Worm (Caenorhabditis elegans) whole organism, L1 larva: ENCODE measurements around the gene srw-14.
"Not testable (repeated sequence)": the region's sequence is repeated elsewhere in the genome, so short reads cannot be mapped to it uniquely, and the experiment has no call there.

Source experiments
- C34B4.2 ChIP-seq: sonication (generic microtip); optimal IDR thresholded peaks from 2 replicates; lab custom pipeline; 2017; ENCODE audit warnings: mild to moderate bottlenecking, missing genetic modification characterization, missing compliant biosample characterization
- F16B12.6 ChIP-seq: fragments of 150-350 bp; optimal IDR thresholded peaks from 2 replicates; lab custom pipeline; 2014; ENCODE audit warnings: missing biosample characterization, missing genetic modification characterization
- aly-2 ChIP-seq: fragments of 150-350 bp; optimal IDR thresholded peaks from 2 replicates; lab custom pipeline; 2014; ENCODE audit warnings: missing biosample characterization, missing genetic modification characterization
- ama-1 ChIP-seq: fragments of 150-350 bp; optimal IDR thresholded peaks from 2 replicates; lab custom pipeline; 2014
- blmp-1 ChIP-seq: fragments of 150-350 bp; optimal IDR thresholded peaks from 2 replicates; lab custom pipeline; 2014; ENCODE audit warnings: missing biosample characterization, missing genetic modification characterization
- ceh-82 ChIP-seq, 3 experiments: fragments of 150-350 bp in 1 of 3; sonication (generic microtip) in 2 of 3; optimal IDR thresholded peaks; 2 replicates each; lab custom pipeline; 2014 to 2017; ENCODE audit warnings: missing biosample characterization in 3 of 3, missing genetic modification characterization in 3 of 3
- efl-1 ChIP-seq, 4 experiments: fragments of 150-350 bp; optimal IDR thresholded peaks in 3 of 4; peaks in 1 of 4; 1 replicate in 1 of 4; 2 replicates in 3 of 4; lab custom pipeline; 2014; ENCODE audit warnings: missing biosample characterization in 2 of 4, missing genetic modification characterization in 2 of 4, missing genetic modification reagents in 2 of 4
- efl-3 ChIP-seq: fragments of 200-800 bp; sonication (Bioruptor generic); optimal IDR thresholded peaks from 2 replicates; lab custom pipeline; 2018; ENCODE audit warnings: mild to moderate bottlenecking, missing genetic modification characterization, missing compliant biosample characterization
- egl-27 ChIP-seq, 2 experiments: fragments of 150-350 bp in 1 of 2; sonication (generic microtip); optimal IDR thresholded peaks; 3 replicates each; lab custom pipeline; 2017 to 2018; ENCODE audit warnings: missing biosample characterization in 2 of 2, missing genetic modification characterization in 2 of 2, missing genetic modification reagents in 2 of 2
- elt-3 ChIP-seq, 6 experiments: fragments of 150-350 bp in 1 of 6; sonication (generic microtip); optimal IDR thresholded peaks; 2 replicates each; lab custom pipeline; 2017 to 2018; ENCODE audit warnings: missing biosample characterization in 6 of 6, missing genetic modification characterization in 6 of 6, inconsistent platforms in 1 of 6
- ets-5 ChIP-seq: fragments of 200-800 bp; sonication (Bioruptor generic); IDR thresholded peaks from 2 replicates; pipeline ENCODE4 v1.3.6; 2022; ENCODE audit warnings: missing genetic modification characterization, missing compliant biosample characterization
- fkh-10 ChIP-seq: sonication (generic microtip); optimal IDR thresholded peaks from 2 replicates; lab custom pipeline; 2017; ENCODE audit warnings: missing biosample characterization, missing genetic modification reagents, missing genetic modification characterization
- grh-1 ChIP-seq: fragments of 200-800 bp; sonication (Bioruptor generic); IDR thresholded peaks from 2 replicates; pipeline ENCODE4 v1.3.6; 2022; ENCODE audit warnings: missing genetic modification reagents, missing genetic modification characterization, missing compliant biosample characterization
- hpl-2 ChIP-seq: fragments of 150-350 bp; optimal IDR thresholded peaks from 2 replicates; lab custom pipeline; 2014; ENCODE audit warnings: missing biosample characterization, missing genetic modification reagents, missing genetic modification characterization
- irx-1 ChIP-seq: sonication (generic microtip); optimal IDR thresholded peaks from 2 replicates; lab custom pipeline; 2016; ENCODE audit warnings: missing genetic modification characterization, missing compliant biosample characterization
- lin-35 ChIP-seq, 2 experiments: fragments of 150-350 bp; optimal IDR thresholded peaks; 2 replicates each; lab custom pipeline; 2014; ENCODE audit warnings: missing biosample characterization in 2 of 2, missing genetic modification characterization in 2 of 2, missing genetic modification reagents in 2 of 2
- lir-3 ChIP-seq: sonication (generic microtip); optimal IDR thresholded peaks from 2 replicates; lab custom pipeline; 2016; ENCODE audit warnings: mild to moderate bottlenecking, missing genetic modification characterization, moderate library complexity, missing compliant biosample characterization; ENCODE audit not compliant: poor library complexity
- mab-9 ChIP-seq: fragments of 200-800 bp; sonication (Bioruptor generic); IDR thresholded peaks from 2 replicates; pipeline ENCODE4 v1.3.6; 2022; ENCODE audit warnings: missing genetic modification reagents, missing genetic modification characterization, missing compliant biosample characterization
- mdl-1 ChIP-seq, 2 experiments: fragments of 150-350 bp; optimal IDR thresholded peaks; 2 replicates each; lab custom pipeline; 2014 to 2017; ENCODE audit warnings: missing biosample characterization in 2 of 2, missing genetic modification characterization in 2 of 2, inconsistent platforms in 1 of 2
- mep-1 ChIP-seq: fragments of 150-350 bp; optimal IDR thresholded peaks from 2 replicates; lab custom pipeline; 2014; ENCODE audit warnings: missing biosample characterization, missing genetic modification characterization
- nhr-11 ChIP-seq: fragments of 150-350 bp; optimal IDR thresholded peaks from 2 replicates; lab custom pipeline; 2014; ENCODE audit warnings: missing biosample characterization, missing genetic modification characterization
- nhr-237 ChIP-seq: fragments of 150-350 bp; optimal IDR thresholded peaks from 2 replicates; lab custom pipeline; 2014; ENCODE audit warnings: missing biosample characterization, missing genetic modification characterization
- nhr-28 ChIP-seq: fragments of 150-350 bp; optimal IDR thresholded peaks from 2 replicates; lab custom pipeline; 2014; ENCODE audit warnings: missing biosample characterization, missing genetic modification characterization
- nhr-76 ChIP-seq: sonication (generic microtip); optimal IDR thresholded peaks from 2 replicates; lab custom pipeline; 2017; ENCODE audit warnings: missing biosample characterization, missing genetic modification characterization
- snu-23 ChIP-seq: sonication (generic microtip); optimal IDR thresholded peaks from 2 replicates; lab custom pipeline; 2016; ENCODE audit warnings: missing genetic modification characterization, missing compliant biosample characterization
- tbx-2 ChIP-seq: sonication (generic microtip); optimal IDR thresholded peaks from 2 replicates; lab custom pipeline; 2016; ENCODE audit warnings: missing genetic modification characterization, missing compliant biosample characterization
- xbp-1 ChIP-seq: sonication (generic microtip); optimal IDR thresholded peaks from 2 replicates; lab custom pipeline; 2016; ENCODE audit warnings: missing genetic modification characterization, missing compliant biosample characterization

The srw-14 gene

DNA sequence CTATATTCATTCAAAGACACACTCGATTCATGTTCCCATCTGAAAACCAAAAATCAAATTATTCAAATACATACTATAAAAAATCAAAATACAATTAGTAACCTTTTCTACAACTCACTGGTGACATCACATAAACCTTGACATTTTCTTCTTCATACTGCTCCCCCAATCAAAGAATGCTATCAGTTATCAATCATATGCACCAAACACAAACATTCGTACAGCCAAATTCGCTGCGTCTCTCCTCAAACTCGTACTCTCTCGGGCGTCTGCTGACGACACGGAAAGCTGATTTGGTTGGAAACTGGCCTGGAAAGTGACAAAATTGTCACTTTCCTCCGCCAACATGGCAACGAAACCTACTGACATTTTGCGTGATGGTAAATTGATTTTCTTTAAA, 33.4 kb upstream of the srw-14 start, which contains the start of gene plc-2 (continued):
- TF ChIP-seq nhr-28 (no peak), lin-35 (GFP tag; optimal IDR thresholded peaks at IDR 0.05; lab: Kevin White, UChicago) (peak in 1 of 2 experiments; percentile 33), blmp-1 (tag; lab: Kevin White, UChicago) (no peak)

ce11 chrV:15193909-15194308, 31.8 kb upstream of the srw-14 start, which contains the start of gene Y75B12B.13:
Gene Y75B12B.13, minus strand, starts transcription at chrV:15194009.
- TF ChIP-seq efl-1 (optimal IDR thresholded peaks at IDR 0.05; lab: Kevin White, UChicago): no peak
- TF ChIP-seq efl-1 (GFP tag; optimal IDR thresholded peaks at IDR 0.05 in 1 of 2; lab: Kevin White, UChicago): peak in 1 of 2 experiments; percentile 51
- no peak for TF ChIP-seq fkh-10 (GFP tag; lab: Kevin White, UChicago)
- TF ChIP-seq, all 84 proteins: peak for 1

- no peak for TF ChIP-seq egl-27 (tag; optimal IDR thresholded peaks at IDR 0.05; lab: Kevin White, UChicago)
- TF ChIP-seq hpl-2 (GFP tag; lab: Kevin White, UChicago): no peak
- TF ChIP-seq mdl-1 (tag; optimal IDR thresholded peaks at IDR 0.05; lab: Kevin White, UChicago): no peak
- TF ChIP-seq elt-3 (tag; optimal IDR thresholded peaks at IDR 0.05; lab: Kevin White, UChicago): no peak
- no peak for TF ChIP-seq F16B12.6
- no peak for TF ChIP-seq fkh-10 (GFP tag; lab: Kevin White, UChicago)
- TF ChIP-seq ceh-82 (tag; optimal IDR thresholded peaks at IDR 0.05; lab: Kevin White, UChicago): no peak
- TF ChIP-seq ets-5 (GFP tag; lab: Robert Waterston, UW): no peak
- TF ChIP-seq grh-1 (GFP tag; lab: Robert Waterston, UW): no peak
- no peak for TF ChIP-seq efl-3 (GFP tag; lab: Kevin White, UChicago)
- no peak for TF ChIP-seq aly-2 (tag; lab: Kevin White, UChicago)
- TF ChIP-seq nhr-76 (tag; lab: Kevin White, UChicago): no peak
- no peak for TF ChIP-seq ama-1 (lab: Kevin White, UChicago)
Measured at ce11 chrV:15197955-15198354, 27.8 kb upstream of the srw-14 start, which contains the start of gene srw-1. Gene srw-1, plus strand, starts transcription at chrV:15198255.

DNA sequence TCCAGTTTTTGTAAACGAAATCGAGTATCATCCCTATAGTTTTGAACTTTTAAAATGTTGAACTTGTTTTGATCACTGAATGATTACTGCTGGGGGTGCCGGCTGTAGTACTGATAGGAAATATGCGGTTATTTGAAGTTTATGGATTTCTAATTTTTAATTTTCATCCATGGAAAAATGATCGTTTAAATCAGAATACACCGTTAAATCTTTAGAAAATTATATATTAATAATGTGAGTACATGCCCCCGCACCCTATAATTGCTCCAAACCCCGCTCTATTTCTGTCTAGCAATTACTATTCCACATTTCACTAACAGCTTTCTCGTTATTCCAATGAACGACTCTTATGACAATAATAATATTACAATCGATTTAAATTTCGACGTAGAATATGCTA, 26.0 kb upstream of the srw-14 start, which contains the start of gene Y75B12B.10:
Gene Y75B12B.10, plus strand, starts transcription at position 301 of the 400 bp plus-strand sequence.
- TF ChIP-seq irx-1 (tag; lab: Kevin White, UChicago) (no peak), snu-23 (GFP tag; lab: Kevin White, UChicago) (no peak), efl-1 (optimal IDR thresholded peaks at IDR 0.05; lab: Kevin White, UChicago) (no peak), efl-1 (GFP tag; optimal IDR thresholded peaks at IDR 0.05 in 1 of 2; lab: Kevin White, UChicago) (no peak), lin-35 (GFP tag; optimal IDR thresholded peaks at IDR 0.05; lab: Kevin White, UChicago) (no peak), tbx-2 (tag; lab: Kevin White, UChicago) (no peak)

ce11 chrV:15207681-15208080, 18.1 kb upstream of the srw-14 start, which contains the start of gene C41G6.12:
Gene C41G6.12, minus strand, starts transcription at chrV:15207781.
- not testable (repeated sequence) for TF ChIP-seq mep-1, xbp-1, lir-3 (tag; lab: Kevin White, UChicago)

ce11 chrV:15211869-15212268, 13.9 kb upstream of the srw-14 start, which contains the start of gene sri-24:
Gene sri-24, plus strand, starts transcription at chrV:15212169.
- not testable (repeated sequence) for TF ChIP-seq C34B4.2 (tag; lab: Kevin White, UChicago); nhr-11 (tag; lab: Kevin White, UChicago); mab-9 (GFP tag; lab: Robert Waterston, UW)

ce11 chrV:15215175-15215574, 10.6 kb upstream of the srw-14 start, which contains the start of gene sri-26:
Gene sri-26, plus strand, starts transcription at chrV:15215475.
- not testable (repeated sequence) for TF ChIP-seq nhr-237; mep-1 (tag; lab: Kevin White, UChicago); blmp-1 (tag; lab: Kevin White, UChicago)
